Fruit fly (Drosophila melanogaster) whole organism, prepupa: ENCODE measurements around the gene CG9098.

Experiments
- Blimp-1 ChIP-seq: fragments of 200-800 bp; sonication (Bioruptor generic); optimal IDR thresholded peaks from 3 replicates; lab custom pipeline; 2017; ENCODE audit warnings: missing biosample characterization, missing genetic modification characterization, mild to moderate bottlenecking, moderate library complexity, missing genetic modification reagents
- CG10669 ChIP-seq: fragments of 200-800 bp; sonication (Bioruptor generic); optimal IDR thresholded peaks from 3 replicates; lab custom pipeline; 2018; ENCODE audit warnings: missing biosample characterization, mild to moderate bottlenecking, missing genetic modification characterization, moderate library complexity
- CG3032 ChIP-seq: fragments of 200-800 bp; optimal IDR thresholded peaks from 2 replicates; lab custom pipeline; 2019; ENCODE audit warnings: missing biosample characterization, mild to moderate bottlenecking, missing genetic modification characterization, moderate library complexity
- CG34406 ChIP-seq: fragments of 200-800 bp; sonication (Bioruptor generic); optimal IDR thresholded peaks from 3 replicates; lab custom pipeline; 2016; ENCODE audit warnings: missing biosample characterization, missing genetic modification characterization
- CG6276 ChIP-seq: fragments of 200-800 bp; sonication (Bioruptor generic); optimal IDR thresholded peaks from 2 replicates; lab custom pipeline; 2017; ENCODE audit warnings: missing biosample characterization, mild to moderate bottlenecking, missing genetic modification characterization
- CG8119 ChIP-seq: fragments of 200-800 bp; sonication (Bioruptor generic); IDR thresholded peaks from 3 replicates; pipeline ENCODE4 v1.3.6; 2022; ENCODE audit warnings: missing biosample characterization, missing genetic modification characterization
- Eip78C ChIP-seq: fragments of 200-800 bp; sonication (Bioruptor generic); peaks from one replicate; lab custom pipeline; 2016; ENCODE audit warnings: missing biosample characterization, missing genetic modification characterization
- Gug ChIP-seq: fragments of 200-800 bp; sonication (Bioruptor generic); IDR thresholded peaks from 2 replicates; pipeline ENCODE4 v1.3.6; 2022; ENCODE audit warnings: missing biosample characterization, missing genetic modification characterization
- dac ChIP-seq: fragments of 200-800 bp; sonication (Bioruptor generic); optimal IDR thresholded peaks from 2 replicates; lab custom pipeline; 2017; ENCODE audit warnings: missing biosample characterization, mild to moderate bottlenecking, missing genetic modification characterization

DNA sequence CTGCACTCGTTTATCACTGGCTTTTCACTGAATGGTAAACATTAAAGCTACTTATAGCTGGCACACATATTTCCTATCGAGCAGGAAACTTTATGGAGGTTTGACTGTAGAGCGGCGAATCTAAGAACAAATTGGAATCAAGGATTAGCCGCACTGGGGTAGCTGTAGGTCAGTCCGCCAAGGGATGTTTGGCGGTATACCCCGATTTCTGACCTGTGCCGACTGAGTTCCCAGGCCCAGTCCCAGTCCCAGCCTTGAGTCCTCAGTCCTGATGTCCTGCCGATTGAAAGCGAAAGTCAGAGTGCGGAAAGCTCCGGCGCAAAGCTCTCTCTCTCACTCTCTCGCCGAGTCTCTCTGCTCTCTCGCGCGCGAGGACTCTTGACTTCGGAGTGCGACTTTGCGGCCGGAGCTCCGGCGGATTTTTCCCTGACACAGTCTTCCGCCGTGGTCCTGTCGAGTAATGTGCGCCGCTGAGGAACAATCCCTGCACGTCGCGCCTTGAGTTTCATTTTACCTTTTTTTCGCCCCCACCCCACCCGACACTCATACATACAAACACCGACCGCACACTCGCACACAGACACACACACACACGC, 41.8 kb upstream of the CG9098 start, which contains the start of gene CG13995:
- TF ChIP-seq Blimp-1 (GFP tag; lab: Kevin White, UChicago), result no peak
- TF ChIP-seq Eip78C, result no peak
- no peak for TF ChIP-seq CG10669 (GFP tag; lab: Kevin White, UChicago)
- no peak for TF ChIP-seq CG34406 (GFP tag; lab: Kevin White, UChicago)
- TF ChIP-seq Gug, result no peak
- no peak for TF ChIP-seq CG8119 (GFP tag; lab: Robert Waterston, UW)
- no peak for TF ChIP-seq CG6276 (GFP tag; lab: Kevin White, UChicago)
- TF ChIP-seq CG3032, result no peak
- TF ChIP-seq dac (GFP tag; lab: Kevin White, UChicago), result no peak
